Fruit fly (Drosophila melanogaster) whole organism, embryonic: ENCODE results near the gene Uba4.

ENCODE experiments used
- Adf1 ChIP-seq: fragments of 200-800 bp; sonication (Bioruptor generic); IDR thresholded peaks from 2 replicates; pipeline ENCODE4 v1.3.6; 2022; ENCODE audit warnings: missing biosample characterization, missing genetic modification characterization
- CG10462 ChIP-seq: fragments of 200-800 bp; sonication (Bioruptor generic); optimal IDR thresholded peaks from 2 replicates; lab custom pipeline; 2016; ENCODE audit warnings: missing biosample characterization, missing genetic modification characterization
- CG11398 ChIP-seq: fragments of 200-800 bp; sonication (Bioruptor generic); optimal IDR thresholded peaks from 2 replicates; lab custom pipeline; 2016; ENCODE audit warnings: missing biosample characterization, missing genetic modification characterization
- CG12659 ChIP-seq: fragments of 200-800 bp; sonication (Bioruptor generic); optimal IDR thresholded peaks from 3 replicates; lab custom pipeline; 2017; ENCODE audit warnings: mild to moderate bottlenecking, missing biosample characterization, missing genetic modification reagents, missing genetic modification characterization
- CG13287 ChIP-seq: fragments of 200-800 bp; sonication (Bioruptor generic); IDR thresholded peaks from 2 replicates; pipeline ENCODE4 v1.3.6; 2022; ENCODE audit warnings: missing biosample characterization, missing genetic modification characterization; ENCODE audit not compliant: partially characterized antibody
- CG13624 ChIP-seq: fragments of 200-800 bp; sonication (Bioruptor generic); optimal IDR thresholded peaks from 2 replicates; lab custom pipeline; 2016; ENCODE audit warnings: missing biosample characterization, missing genetic modification characterization
- CG14710 ChIP-seq: fragments of 200-800 bp; sonication (Bioruptor generic); optimal IDR thresholded peaks from 3 replicates; lab custom pipeline; 2019; ENCODE audit warnings: missing biosample characterization, mild to moderate bottlenecking, missing genetic modification characterization, moderate library complexity
- CG15269 ChIP-seq: fragments of 200-800 bp; sonication (Bioruptor generic); optimal IDR thresholded peaks from 2 replicates; lab custom pipeline; 2018; ENCODE audit warnings: missing biosample characterization, mild to moderate bottlenecking, missing genetic modification characterization, moderate library complexity
- CG17359 ChIP-seq: fragments of 200-800 bp; sonication (Bioruptor generic); optimal IDR thresholded peaks from 3 replicates; lab custom pipeline; 2018; ENCODE audit warnings: missing biosample characterization, mild to moderate bottlenecking, missing genetic modification characterization, moderate library complexity
- CG1792 ChIP-seq: fragments of 200-800 bp; sonication (Bioruptor generic); optimal IDR thresholded peaks from 2 replicates; lab custom pipeline; 2016; ENCODE audit warnings: missing biosample characterization, missing genetic modification characterization
- CG2116 ChIP-seq: fragments of 200-800 bp; sonication (Bioruptor generic); optimal IDR thresholded peaks from 3 replicates; lab custom pipeline; 2018; ENCODE audit warnings: missing biosample characterization, mild to moderate bottlenecking, missing genetic modification characterization
- CG33557 ChIP-seq: fragments of 200-800 bp; sonication (Bioruptor generic); optimal IDR thresholded peaks from 2 replicates; lab custom pipeline; 2019; ENCODE audit warnings: missing biosample characterization, mild to moderate bottlenecking, missing genetic modification characterization, moderate library complexity
- CG34224 ChIP-seq: fragments of 200-800 bp; sonication (Bioruptor generic); IDR thresholded peaks from 3 replicates; pipeline ENCODE4 v1.3.6; 2022; ENCODE audit warnings: missing biosample characterization, missing genetic modification characterization; ENCODE audit not compliant: partially characterized antibody
- CG34376 ChIP-seq: fragments of 200-800 bp; sonication (Bioruptor generic); optimal IDR thresholded peaks from 2 replicates; lab custom pipeline; 2018; ENCODE audit warnings: missing biosample characterization, mild to moderate bottlenecking, missing genetic modification characterization
- CG42726 ChIP-seq: fragments of 200-800 bp; sonication (Bioruptor generic); IDR thresholded peaks from 2 replicates; pipeline ENCODE4 v1.3.6; 2022; ENCODE audit warnings: missing biosample characterization, missing genetic modification characterization; ENCODE audit not compliant: partially characterized antibody
- CG4404 ChIP-seq: fragments of 200-800 bp; sonication (Bioruptor generic); IDR thresholded peaks from 2 replicates; pipeline ENCODE4 v1.3.6; 2022; ENCODE audit warnings: missing biosample characterization, missing genetic modification characterization
- CG7357 ChIP-seq: fragments of 200-800 bp; sonication (Bioruptor generic); IDR thresholded peaks from 3 replicates; pipeline ENCODE4 v1.3.6; 2022; ENCODE audit warnings: missing biosample characterization, missing genetic modification characterization
- CTCF ChIP-seq: fragments of 200-800 bp; sonication (Bioruptor generic); optimal IDR thresholded peaks from 2 replicates; lab custom pipeline; 2017; ENCODE audit warnings: missing biosample characterization, mild to moderate bottlenecking, missing genetic modification characterization, moderate library complexity
- GATAe ChIP-seq: fragments of 200-800 bp; sonication (Bioruptor generic); conservative IDR thresholded peaks from 2 replicates; pipeline ENCODE4 v1.3.6; 2022; ENCODE audit warnings: missing biosample characterization, missing genetic modification characterization
- HLH3B ChIP-seq: fragments of 200-800 bp; sonication (Bioruptor generic); IDR thresholded peaks from 2 replicates; pipeline ENCODE4 v1.3.6; 2022; ENCODE audit warnings: missing biosample characterization, missing genetic modification characterization
- Hr3 ChIP-seq: fragments of 200-800 bp; sonication (Bioruptor generic); optimal IDR thresholded peaks from 3 replicates; lab custom pipeline; 2016; ENCODE audit warnings: missing biosample characterization, missing genetic modification characterization
- Hr51 ChIP-seq, 2 experiments: fragments of 200-800 bp; sonication (Bioruptor generic); optimal IDR thresholded peaks; 2 replicates in 1 of 2; 3 replicates in 1 of 2; lab custom pipeline; 2016 to 2018; ENCODE audit warnings: missing biosample characterization in 2 of 2, missing genetic modification characterization in 2 of 2, mild to moderate bottlenecking in 1 of 2, moderate library complexity in 1 of 2
- MTF-1 ChIP-seq: fragments of 200-800 bp; sonication (Bioruptor generic); optimal IDR thresholded peaks from 2 replicates; lab custom pipeline; 2018; ENCODE audit warnings: missing biosample characterization, mild to moderate bottlenecking, missing genetic modification characterization, borderline replicate concordance
- Meics ChIP-seq: fragments of 200-800 bp; sonication (Bioruptor generic); optimal IDR thresholded peaks from 2 replicates; lab custom pipeline; 2017; ENCODE audit warnings: missing biosample characterization, mild to moderate bottlenecking, missing genetic modification characterization
- Pdp1 ChIP-seq, 2 experiments: fragments of 200-800 bp; sonication (Bioruptor generic); optimal IDR thresholded peaks; 3 replicates each; lab custom pipeline; 2016; ENCODE audit warnings: missing biosample characterization in 2 of 2, missing genetic modification characterization in 2 of 2, mild to moderate bottlenecking in 1 of 2, moderate library complexity in 1 of 2
- Sox102F ChIP-seq: fragments of 200-800 bp; sonication (Bioruptor generic); optimal IDR thresholded peaks from 2 replicates; lab custom pipeline; 2018; ENCODE audit warnings: missing biosample characterization, mild to moderate bottlenecking, missing genetic modification characterization, moderate library complexity
- Ssrp ChIP-seq: fragments of 200-800 bp; sonication (Bioruptor generic); optimal IDR thresholded peaks from 2 replicates; lab custom pipeline; 2018; ENCODE audit warnings: missing biosample characterization, mild to moderate bottlenecking, missing genetic modification characterization, moderate library complexity
- Usf ChIP-seq: fragments of 200-800 bp; sonication (Bioruptor generic); optimal IDR thresholded peaks from 2 replicates; lab custom pipeline; 2017; ENCODE audit warnings: missing genotype, missing biosample characterization, missing genetic modification characterization
- YL-1 ChIP-seq: fragments of 200-800 bp; sonication (Bioruptor generic); optimal IDR thresholded peaks from 3 replicates; lab custom pipeline; 2017; ENCODE audit warnings: missing biosample characterization, mild to moderate bottlenecking, missing genetic modification characterization
- abd-A ChIP-seq: fragments of 200-800 bp; sonication (Bioruptor generic); optimal IDR thresholded peaks from 3 replicates; lab custom pipeline; 2019; ENCODE audit warnings: missing biosample characterization, mild to moderate bottlenecking, missing genetic modification characterization, moderate library complexity
- ara ChIP-seq: fragments of 200-800 bp; sonication (Bioruptor generic); IDR thresholded peaks from 2 replicates; pipeline ENCODE4 v1.3.6; 2022; ENCODE audit warnings: missing biosample characterization, missing genetic modification characterization
- br ChIP-seq: fragments of >200 bp; optimal IDR thresholded peaks from 2 replicates; lab custom pipeline; 2017
- cato ChIP-seq: fragments of 200-800 bp; sonication (Bioruptor generic); optimal IDR thresholded peaks from 2 replicates; lab custom pipeline; 2016; ENCODE audit warnings: missing biosample characterization, missing genetic modification characterization, borderline replicate concordance
- chif ChIP-seq, 2 experiments: fragments of 200-800 bp; sonication (Bioruptor generic); optimal IDR thresholded peaks; 3 replicates each; lab custom pipeline; 2016; ENCODE audit warnings: missing biosample characterization in 2 of 2, missing genetic modification characterization in 2 of 2
- chm ChIP-seq: fragments of 200-800 bp; sonication (Bioruptor generic); IDR thresholded peaks from 2 replicates; pipeline ENCODE4 v1.3.6; 2022; ENCODE audit warnings: missing biosample characterization, missing genetic modification characterization
- corto ChIP-seq: fragments of 200-800 bp; sonication (Bioruptor generic); optimal IDR thresholded peaks from 2 replicates; lab custom pipeline; 2016; ENCODE audit warnings: missing biosample characterization, mild to moderate bottlenecking, missing genetic modification characterization, moderate library complexity
- eve ChIP-seq, 2 experiments: fragments of >200 bp; optimal IDR thresholded peaks; 2 replicates each; lab custom pipeline; 2017; ENCODE audit warnings: missing biosample characterization in 2 of 2, missing genetic modification characterization in 2 of 2
- fd102C ChIP-seq: fragments of 200-800 bp; sonication (Bioruptor generic); optimal IDR thresholded peaks from 2 replicates; lab custom pipeline; 2018; ENCODE audit warnings: missing biosample characterization, mild to moderate bottlenecking, missing genetic modification characterization, moderate library complexity
- fd3F ChIP-seq: fragments of 200-800 bp; sonication (Bioruptor generic); optimal IDR thresholded peaks from 2 replicates; lab custom pipeline; 2018; ENCODE audit warnings: missing biosample characterization, mild to moderate bottlenecking, missing genetic modification characterization, moderate library complexity
- gcm ChIP-seq: fragments of 200-800 bp; sonication (Bioruptor generic); optimal IDR thresholded peaks from 2 replicates; lab custom pipeline; 2019; ENCODE audit warnings: missing biosample characterization, mild to moderate bottlenecking, missing genetic modification characterization, moderate library complexity
- inv ChIP-seq: fragments of 200-800 bp; sonication (Bioruptor generic); IDR thresholded peaks from 2 replicates; pipeline ENCODE4 v1.3.6; 2022; ENCODE audit warnings: missing biosample characterization, missing genetic modification characterization; ENCODE audit not compliant: partially characterized antibody
- jumu ChIP-seq: fragments of 200-800 bp; sonication (Bioruptor generic); optimal IDR thresholded peaks from 3 replicates; lab custom pipeline; 2016; ENCODE audit warnings: missing biosample characterization, missing genetic modification characterization
- mirr ChIP-seq: fragments of 200-800 bp; sonication (Bioruptor generic); optimal IDR thresholded peaks from 3 replicates; lab custom pipeline; 2018; ENCODE audit warnings: missing biosample characterization, mild to moderate bottlenecking, missing genetic modification characterization
- pfk ChIP-seq: fragments of 200-800 bp; sonication (Bioruptor generic); optimal IDR thresholded peaks from 2 replicates; lab custom pipeline; 2018; ENCODE audit warnings: missing biosample characterization, mild to moderate bottlenecking, missing genetic modification characterization, moderate library complexity
- row ChIP-seq: fragments of 200-800 bp; sonication (Bioruptor generic); IDR thresholded peaks from 3 replicates; pipeline ENCODE4 v1.3.6; 2022; ENCODE audit warnings: missing biosample characterization, missing genetic modification characterization
- sens-2 ChIP-seq: fragments of 200-800 bp; sonication (Bioruptor generic); IDR thresholded peaks from 2 replicates; pipeline ENCODE4 v1.3.6; 2022; ENCODE audit warnings: missing biosample characterization, missing genetic modification characterization
- so ChIP-seq: fragments of 200-800 bp; sonication (Bioruptor generic); IDR thresholded peaks from 3 replicates; pipeline ENCODE4 v1.3.6; 2022; ENCODE audit warnings: missing biosample characterization, missing genetic modification characterization
- ssp ChIP-seq: fragments of 200-800 bp; sonication (Bioruptor generic); IDR thresholded peaks from 2 replicates; pipeline ENCODE4 v1.3.6; 2022; ENCODE audit warnings: missing biosample characterization, missing genetic modification characterization
- sug ChIP-seq: fragments of 200-800 bp; optimal IDR thresholded peaks from 2 replicates; lab custom pipeline; 2019; ENCODE audit warnings: missing biosample characterization, mild to moderate bottlenecking, missing genetic modification characterization, moderate library complexity
- tio ChIP-seq: fragments of 200-800 bp; sonication (Bioruptor generic); optimal IDR thresholded peaks from 2 replicates; lab custom pipeline; 2017; ENCODE audit warnings: missing biosample characterization, missing genetic modification characterization, inconsistent platforms
- unc-4 ChIP-seq: fragments of 200-800 bp; sonication (Bioruptor generic); IDR thresholded peaks from 2 replicates; pipeline ENCODE4 v1.3.6; 2022; ENCODE audit warnings: missing biosample characterization, missing genetic modification characterization; ENCODE audit not compliant: partially characterized antibody

The Uba4 gene

dm6 chr2L:8485562-8485961 lies 31.6 kb upstream of the Uba4 start (continued):
- no peak for TF ChIP-seq gcm (GFP tag; lab: Kevin White, UChicago)
- TF ChIP-seq row (GFP tag; lab: Robert Waterston, UW), result no peak
- no peak for TF ChIP-seq CG10462 (GFP tag; lab: Kevin White, UChicago)
- no peak for TF ChIP-seq CG2116 (GFP tag; lab: Kevin White, UChicago)
- TF ChIP-seq ara (GFP tag; lab: Robert Waterston, UW), result no peak
- TF ChIP-seq chif (GFP tag; optimal IDR thresholded peaks at IDR 0.05; lab: Kevin White, UChicago), result no peak
- no peak for TF ChIP-seq tio (GFP tag; lab: Kevin White, UChicago)
- TF ChIP-seq Hr3 (GFP tag; lab: Kevin White, UChicago), result no peak
- peak; percentile 1 for TF ChIP-seq sug (tag; lab: Kevin White, UChicago)
- TF ChIP-seq unc-4 (GFP tag; lab: Robert Waterston, UW), result peak; percentile 39; the same call in 1 of the 2 replicates
- no peak for TF ChIP-seq MTF-1 (GFP tag; lab: Kevin White, UChicago)
- TF ChIP-seq CG13624 (GFP tag; lab: Kevin White, UChicago), result no peak
- TF ChIP-seq corto (GFP tag; lab: Kevin White, UChicago), result no peak
- no peak for TF ChIP-seq Hr51 (GFP tag; optimal IDR thresholded peaks at IDR 0.05; lab: Kevin White, UChicago)
- TF ChIP-seq abd-A (tag; lab: Kevin White, UChicago), result no peak
- TF ChIP-seq br (lab: Kevin White, UChicago), result no peak
- TF ChIP-seq CG12659 (GFP tag; lab: Kevin White, UChicago), result no peak
- no peak for TF ChIP-seq GATAe (GFP tag; lab: Robert Waterston, UW)
- TF ChIP-seq cato (GFP tag; lab: Kevin White, UChicago), result no peak
- no peak for TF ChIP-seq Pdp1 (GFP tag; optimal IDR thresholded peaks at IDR 0.05; lab: Kevin White, UChicago)
- TF ChIP-seq CG17359 (tag; lab: Kevin White, UChicago), result no peak
- no peak for TF ChIP-seq sens-2 (GFP tag; lab: Robert Waterston, UW)
- peak; percentile 96 for TF ChIP-seq CTCF (GFP tag; lab: Kevin White, UChicago)
- TF ChIP-seq chm (GFP tag; lab: Robert Waterston, UW), result 0 out of 2 replicates have a peak, but pooled peaks have one; percentile 15
- TF ChIP-seq jumu (GFP tag; lab: Kevin White, UChicago), result no peak
- TF ChIP-seq YL-1 (GFP tag; lab: Kevin White, UChicago), result no peak
- TF ChIP-seq Meics (GFP tag; lab: Kevin White, UChicago), result no peak
- TF ChIP-seq Usf, result no peak
- TF ChIP-seq ssp (GFP tag; lab: Robert Waterston, UW), result no peak
- TF ChIP-seq CG34376 (GFP tag; lab: Kevin White, UChicago), result peak; percentile 29
- no peak for TF ChIP-seq CG4404 (GFP tag; lab: Robert Waterston, UW)
- TF ChIP-seq inv (GFP tag; lab: Robert Waterston, UW), result peak; percentile 42; the same call in 1 of the 2 replicates
- TF ChIP-seq fd3F, result no peak
- no peak for TF ChIP-seq HLH3B (GFP tag; lab: Robert Waterston, UW)
- TF ChIP-seq pfk (GFP tag; lab: Kevin White, UChicago), result no peak
- no peak for TF ChIP-seq mirr (GFP tag; lab: Kevin White, UChicago)
- no peak for TF ChIP-seq CG33557 (GFP tag; lab: Kevin White, UChicago)
- peak; percentile 89 for TF ChIP-seq CG42726
- TF ChIP-seq Adf1 (GFP tag; lab: Robert Waterston, UW), result no peak
- no peak for TF ChIP-seq CG1792 (GFP tag; lab: Kevin White, UChicago)
- TF ChIP-seq CG13287, result peak; percentile 50; the same call in 1 of the 2 replicates
- no peak for TF ChIP-seq CG7357 (GFP tag; lab: Robert Waterston, UW)
- no peak for TF ChIP-seq CG11398 (GFP tag; lab: Kevin White, UChicago)
- TF ChIP-seq CG15269 (tag; lab: Kevin White, UChicago), result no peak
- peak; percentile 57; the same call in 2 of the 3 replicates for TF ChIP-seq CG34224 (GFP tag; lab: Robert Waterston, UW)
- no peak for TF ChIP-seq CG14710 (tag; lab: Kevin White, UChicago)
- TF ChIP-seq eve (GFP tag; optimal IDR thresholded peaks at IDR 0.05; lab: Kevin White, UChicago), result no peak
- TF ChIP-seq fd102C, result no peak
- TF ChIP-seq so (GFP tag; lab: Robert Waterston, UW), result no peak
- TF ChIP-seq Sox102F, result no peak
- no peak for TF ChIP-seq Ssrp (tag; lab: Kevin White, UChicago)
